Worm (Caenorhabditis elegans): ENCODE measurements around the gene C41H7.2.

The C41H7.2 gene

ce11 chrII:3056266-3056872 lies 41.8 kb downstream of the C41H7.2 start, which contains the start of gene lin-8:
Gene lin-8 (plus strand): TSS chrII:3056822.
- TF ChIP-seq sem-4 (tag; optimal IDR thresholded peaks at IDR 0.05), result no peak
- no peak for TF ChIP-seq R02D3.7 (tag; optimal IDR thresholded peaks at IDR 0.05)
- no peak for TF ChIP-seq nhr-237 (tag; optimal IDR thresholded peaks at IDR 0.05)

ce11 chrII:3060782-3061181 lies 46.2 kb downstream of the C41H7.2 start, which contains the start of gene Y25C1A.6:
Gene Y25C1A.6 (plus strand): TSS chrII:3061082.
- TF ChIP-seq lin-11 (tag; optimal IDR thresholded peaks at IDR 0.05) (no peak), alr-1 (tag; optimal IDR thresholded peaks at IDR 0.05) (no peak), ama-1 (optimal IDR thresholded peaks at IDR 0.05) (no peak), nhr-25 (tag; optimal IDR thresholded peaks at IDR 0.05) (no peak), ztf-11 (tag; optimal IDR thresholded peaks at IDR 0.05) (no peak), sem-4 (tag; optimal IDR thresholded peaks at IDR 0.05) (no peak), skn-1 (tag; optimal IDR thresholded peaks at IDR 0.05) (no peak), R02D3.7 (tag; optimal IDR thresholded peaks at IDR 0.05) (no peak), fos-1 (tag; optimal IDR thresholded peaks at IDR 0.05) (no peak), mab-5 (tag; optimal IDR thresholded peaks at IDR 0.05) (no peak), ZK546.5 (tag; optimal IDR thresholded peaks at IDR 0.05) (no peak), nhr-237 (tag; optimal IDR thresholded peaks at IDR 0.05) (no peak), mbf-1 (tag; optimal IDR thresholded peaks at IDR 0.05) (no peak), ceh-82 (tag; optimal IDR thresholded peaks at IDR 0.05) (no peak), Y55F3AM.14 (GFP tag; optimal IDR thresholded peaks at IDR 0.05) (no peak), zag-1 (tag; optimal IDR thresholded peaks at IDR 0.05) (no peak), lin-13 (GFP tag; optimal IDR thresholded peaks at IDR 0.05) (no peak), unc-55 (GFP tag; optimal IDR thresholded peaks at IDR 0.05) (no peak), sma-9 (GFP tag; optimal IDR thresholded peaks at IDR 0.05) (no peak), sma-9 (tag; optimal IDR thresholded peaks at IDR 0.05) (no peak), aly-2 (tag; optimal IDR thresholded peaks at IDR 0.05) (no peak)

ce11 chrII:3061605-3062004 lies 47.0 kb downstream of the C41H7.2 start:
- TF ChIP-seq mdl-1 (tag; optimal IDR thresholded peaks at IDR 0.05) (no peak), lsy-2 (tag; optimal IDR thresholded peaks at IDR 0.05) (no peak), egl-27 (tag; optimal IDR thresholded peaks at IDR 0.05) (no peak), nhr-23 (tag; optimal IDR thresholded peaks at IDR 0.05) (no peak), aly-2 (tag; optimal IDR thresholded peaks at IDR 0.05) (no peak), ceh-82 (tag; optimal IDR thresholded peaks at IDR 0.05) (no peak), sma-3 (GFP tag; optimal IDR thresholded peaks at IDR 0.05) (no peak), nhr-129 (tag; optimal IDR thresholded peaks at IDR 0.05) (no peak), skn-1 (tag; optimal IDR thresholded peaks at IDR 0.05) (no peak), snpc-4 (tag; optimal IDR thresholded peaks at IDR 0.05) (no peak), nhr-237 (tag; optimal IDR thresholded peaks at IDR 0.05) (no peak), nhr-10 (tag; optimal IDR thresholded peaks at IDR 0.05) (no peak), nhr-25 (tag; optimal IDR thresholded peaks at IDR 0.05) (no peak), dmd-4 (tag; optimal IDR thresholded peaks at IDR 0.05) (no peak), sma-9 (GFP tag; optimal IDR thresholded peaks at IDR 0.05) (no peak), sma-9 (tag; optimal IDR thresholded peaks at IDR 0.05) (no peak), F13H6.1 (tag; optimal IDR thresholded peaks at IDR 0.05) (no peak), gmeb-1 (tag; optimal IDR thresholded peaks at IDR 0.05) (no peak)

ce11 chrII:3062222-3062621 lies 47.6 kb downstream of the C41H7.2 start:
- TF ChIP-seq crh-2 (tag; optimal IDR thresholded peaks at IDR 0.05) (peak; percentile 71), fos-1 (tag; optimal IDR thresholded peaks at IDR 0.05) (peak; percentile 8), dmd-4 (tag; optimal IDR thresholded peaks at IDR 0.05) (no peak), sma-3 (GFP tag; optimal IDR thresholded peaks at IDR 0.05) (peak; percentile 45), C34F6.9 (tag; optimal IDR thresholded peaks at IDR 0.05) (no peak), lsy-2 (tag; optimal IDR thresholded peaks at IDR 0.05) (peak in 1 of 2 experiments; percentile 42), gmeb-1 (tag; optimal IDR thresholded peaks at IDR 0.05) (peak; percentile 3), ama-1 (optimal IDR thresholded peaks at IDR 0.05) (no peak)

- TF ChIP-seq elt-3 (tag; optimal IDR thresholded peaks at IDR 0.05) (no peak), sma-9 (GFP tag; optimal IDR thresholded peaks at IDR 0.05) (no peak), sma-9 (tag; optimal IDR thresholded peaks at IDR 0.05) (no peak), lin-39 (tag; optimal IDR thresholded peaks at IDR 0.05) (no peak), ceh-82 (tag; optimal IDR thresholded peaks at IDR 0.05) (no peak), aly-2 (tag; optimal IDR thresholded peaks at IDR 0.05) (no peak), crh-2 (tag; optimal IDR thresholded peaks at IDR 0.05) (no peak), zag-1 (tag; optimal IDR thresholded peaks at IDR 0.05) (no peak), F13H6.1 (tag; optimal IDR thresholded peaks at IDR 0.05) (no peak), mdl-1 (tag; optimal IDR thresholded peaks at IDR 0.05) (no peak), mbf-1 (tag; optimal IDR thresholded peaks at IDR 0.05) (no peak), nhr-21 (tag; optimal IDR thresholded peaks at IDR 0.05) (no peak), unc-39 (tag; optimal IDR thresholded peaks at IDR 0.05) (no peak)
Observed at ce11 chrII:3062876-3063275, 48.3 kb downstream of the C41H7.2 start.
